Fruit fly (Drosophila melanogaster) whole organism, embryonic: ENCODE measurements around the gene Tet.

ENCODE experiments used
- Ada2b ChIP-seq: fragments of 200-800 bp; sonication (Bioruptor generic); IDR thresholded peaks from 2 replicates; pipeline ENCODE4 v1.3.6; 2022; ENCODE audit warnings: missing biosample characterization, missing genetic modification characterization
- CG10147 ChIP-seq: fragments of 200-800 bp; sonication (Bioruptor generic); optimal IDR thresholded peaks from 2 replicates; lab custom pipeline; 2019; ENCODE audit warnings: missing biosample characterization, mild to moderate bottlenecking, missing genetic modification characterization, moderate library complexity
- CG10321 ChIP-seq: fragments of 200-800 bp; sonication (Bioruptor generic); IDR thresholded peaks from 2 replicates; pipeline ENCODE4 v1.3.6; 2022; ENCODE audit warnings: missing biosample characterization, missing genetic modification characterization
- CG13296 ChIP-seq: fragments of 200-800 bp; sonication (Bioruptor generic); optimal IDR thresholded peaks from 3 replicates; lab custom pipeline; 2018; ENCODE audit warnings: missing biosample characterization, mild to moderate bottlenecking, missing genetic modification characterization
- CG15601 ChIP-seq: fragments of 200-800 bp; sonication (Bioruptor generic); optimal IDR thresholded peaks from 3 replicates; lab custom pipeline; 2019; ENCODE audit warnings: missing biosample characterization, mild to moderate bottlenecking, missing genetic modification characterization, moderate library complexity
- CG17186 ChIP-seq: fragments of 200-800 bp; sonication (Bioruptor generic); optimal IDR thresholded peaks from 3 replicates; lab custom pipeline; 2017; ENCODE audit warnings: missing biosample characterization, missing genetic modification reagents, missing genetic modification characterization
- CG1792 ChIP-seq: fragments of 200-800 bp; sonication (Bioruptor generic); optimal IDR thresholded peaks from 2 replicates; lab custom pipeline; 2016; ENCODE audit warnings: missing biosample characterization, missing genetic modification characterization
- CG2129 ChIP-seq: fragments of 200-800 bp; sonication (Bioruptor generic); IDR thresholded peaks from 2 replicates; pipeline ENCODE4 v1.3.6; 2022; ENCODE audit warnings: missing biosample characterization, missing genetic modification characterization; ENCODE audit not compliant: partially characterized antibody
- CG2678 ChIP-seq: fragments of 200-800 bp; sonication (Bioruptor generic); optimal IDR thresholded peaks from 3 replicates; lab custom pipeline; 2019; ENCODE audit warnings: missing biosample characterization, mild to moderate bottlenecking, missing genetic modification characterization, moderate library complexity
- CG30020 ChIP-seq: fragments of 200-800 bp; optimal IDR thresholded peaks from 2 replicates; lab custom pipeline; 2019; ENCODE audit warnings: missing biosample characterization, mild to moderate bottlenecking, missing genetic modification characterization, moderate library complexity
- CG30431 ChIP-seq: fragments of 200-800 bp; sonication (Bioruptor generic); optimal IDR thresholded peaks from 2 replicates; lab custom pipeline; 2017; ENCODE audit warnings: missing biosample characterization, missing genetic modification characterization
- CG32772 ChIP-seq: fragments of 200-800 bp; sonication (Bioruptor generic); IDR thresholded peaks from 2 replicates; pipeline ENCODE4 v1.3.6; 2022; ENCODE audit warnings: missing biosample characterization, missing genetic modification characterization
- CG3281 ChIP-seq: fragments of 200-800 bp; sonication (Bioruptor generic); optimal IDR thresholded peaks from 3 replicates; lab custom pipeline; 2017; ENCODE audit warnings: missing biosample characterization, mild to moderate bottlenecking, missing genetic modification characterization
- CG43689 ChIP-seq: fragments of 200-800 bp; sonication (Bioruptor generic); IDR thresholded peaks from 2 replicates; pipeline ENCODE4 v1.3.6; 2022; ENCODE audit warnings: missing biosample characterization, missing genetic modification characterization
- CG4730 ChIP-seq: fragments of 200-800 bp; sonication (Bioruptor generic); IDR thresholded peaks from 2 replicates; pipeline ENCODE4 v1.3.6; 2022; ENCODE audit warnings: missing biosample characterization, missing genetic modification characterization
- CG6683 ChIP-seq: fragments of 200-800 bp; sonication (Bioruptor generic); optimal IDR thresholded peaks from 2 replicates; lab custom pipeline; 2017; ENCODE audit warnings: missing biosample characterization, mild to moderate bottlenecking, missing genetic modification characterization, missing genetic modification reagents
- CG8290 ChIP-seq, 3 experiments: fragments of 200-800 bp; sonication (Bioruptor generic); optimal IDR thresholded peaks; 2 replicates each; lab custom pipeline; 2016 to 2019; ENCODE audit warnings: missing biosample characterization in 3 of 3, missing genetic modification characterization in 3 of 3, mild to moderate bottlenecking in 2 of 3, moderate library complexity in 1 of 3
- CG9609 ChIP-seq: fragments of 200-800 bp; sonication (Bioruptor generic); optimal IDR thresholded peaks from 3 replicates; lab custom pipeline; 2016; ENCODE audit warnings: missing biosample characterization, missing genetic modification characterization
- CoRest ChIP-seq: fragments of 200-800 bp; sonication (Bioruptor generic); optimal IDR thresholded peaks from 3 replicates; lab custom pipeline; 2018; ENCODE audit warnings: missing biosample characterization, mild to moderate bottlenecking, missing genetic modification characterization, moderate library complexity
- Fer1 ChIP-seq: fragments of 200-800 bp; sonication (Bioruptor generic); optimal IDR thresholded peaks from 2 replicates; lab custom pipeline; 2017; ENCODE audit warnings: missing biosample characterization, mild to moderate bottlenecking, missing genetic modification characterization
- HLH54F ChIP-seq: fragments of 200-800 bp; sonication (Bioruptor generic); optimal IDR thresholded peaks from 3 replicates; lab custom pipeline; 2016; ENCODE audit warnings: missing biosample characterization, missing genetic modification characterization
- Hr78 ChIP-seq, 2 experiments: fragments of 200-800 bp in 1 of 2; fragments of >200 bp in 1 of 2; sonication (Bioruptor generic) in 1 of 2; optimal IDR thresholded peaks; 2 replicates each; lab custom pipeline; 2017 to 2019; ENCODE audit warnings: missing biosample characterization in 2 of 2, missing genetic modification characterization in 2 of 2, mild to moderate bottlenecking in 1 of 2, moderate library complexity in 1 of 2
- Med ChIP-seq: fragments of 200-800 bp; sonication (Bioruptor generic); peaks from one replicate; lab custom pipeline; 2016; ENCODE audit warnings: missing biosample characterization, missing genetic modification characterization, mild to moderate bottlenecking, inconsistent platforms, moderate library complexity
- NK7.1 ChIP-seq: fragments of 200-800 bp; sonication (Bioruptor generic); optimal IDR thresholded peaks from 3 replicates; lab custom pipeline; 2016; ENCODE audit warnings: missing biosample characterization, missing genetic modification characterization
- Poxn ChIP-seq: fragments of 200-800 bp; sonication (Bioruptor generic); IDR thresholded peaks from 2 replicates; pipeline ENCODE4 v1.3.6; 2022; ENCODE audit warnings: missing biosample characterization, missing genetic modification characterization
- Sin3A ChIP-seq: fragments of >200 bp; optimal IDR thresholded peaks from 2 replicates; lab custom pipeline; 2018
- Sox102F ChIP-seq: fragments of 200-800 bp; sonication (Bioruptor generic); optimal IDR thresholded peaks from 2 replicates; lab custom pipeline; 2018; ENCODE audit warnings: missing biosample characterization, mild to moderate bottlenecking, missing genetic modification characterization, moderate library complexity
- Spps ChIP-seq: fragments of 200-800 bp; sonication (Bioruptor generic); optimal IDR thresholded peaks from 2 replicates; lab custom pipeline; 2018; ENCODE audit warnings: missing biosample characterization, mild to moderate bottlenecking, missing genetic modification characterization
- al ChIP-seq: fragments of 200-800 bp; sonication (Bioruptor generic); IDR thresholded peaks from 2 replicates; pipeline ENCODE4 v1.3.6; 2022; ENCODE audit warnings: missing biosample characterization, missing genetic modification characterization
- br ChIP-seq: fragments of >200 bp; optimal IDR thresholded peaks from 2 replicates; lab custom pipeline; 2017
- bsh ChIP-seq, 2 experiments: fragments of 200-800 bp; sonication (Bioruptor generic); optimal IDR thresholded peaks; 2 replicates each; lab custom pipeline; 2017 to 2018; ENCODE audit warnings: mild to moderate bottlenecking in 2 of 2, missing biosample characterization in 2 of 2, missing genetic modification characterization in 2 of 2, moderate library complexity in 1 of 2
- cad ChIP-seq: fragments of >200 bp; optimal IDR thresholded peaks from 2 replicates; lab custom pipeline; 2017; ENCODE audit warnings: missing biosample characterization, missing genetic modification characterization
- dmrt99B ChIP-seq: fragments of 200-800 bp; sonication (Bioruptor generic); optimal IDR thresholded peaks from 2 replicates; lab custom pipeline; 2018; ENCODE audit warnings: missing biosample characterization, mild to moderate bottlenecking, missing genetic modification characterization, moderate library complexity
- en ChIP-seq: fragments of 200-800 bp; sonication (Bioruptor generic); optimal IDR thresholded peaks from 2 replicates; lab custom pipeline; 2016; ENCODE audit warnings: missing biosample characterization, missing genetic modification characterization
- eve ChIP-seq, 2 experiments: fragments of >200 bp; optimal IDR thresholded peaks; 2 replicates each; lab custom pipeline; 2017; ENCODE audit warnings: missing biosample characterization in 2 of 2, missing genetic modification characterization in 2 of 2
- fd3F ChIP-seq: fragments of 200-800 bp; sonication (Bioruptor generic); optimal IDR thresholded peaks from 2 replicates; lab custom pipeline; 2018; ENCODE audit warnings: missing biosample characterization, mild to moderate bottlenecking, missing genetic modification characterization, moderate library complexity
- fd96Cb ChIP-seq: fragments of 200-800 bp; sonication (Bioruptor generic); optimal IDR thresholded peaks from 2 replicates; lab custom pipeline; 2018; ENCODE audit warnings: missing biosample characterization, mild to moderate bottlenecking, missing genetic modification characterization, moderate library complexity
- gce ChIP-seq: fragments of 200-800 bp; sonication (Bioruptor generic); IDR thresholded peaks from 3 replicates; pipeline ENCODE4 v1.3.6; 2022; ENCODE audit warnings: missing biosample characterization, missing genetic modification characterization
- gem ChIP-seq: fragments of 200-800 bp; sonication (Bioruptor generic); optimal IDR thresholded peaks from 2 replicates; lab custom pipeline; 2019; ENCODE audit warnings: missing biosample characterization, mild to moderate bottlenecking, missing genetic modification characterization, moderate library complexity
- gro ChIP-seq: fragments of 200-800 bp; sonication (Bioruptor generic); optimal IDR thresholded peaks from 2 replicates; lab custom pipeline; 2016; ENCODE audit warnings: missing biosample characterization, missing genetic modification characterization
- mam ChIP-seq: fragments of 200-800 bp; sonication (Bioruptor generic); optimal IDR thresholded peaks from 3 replicates; lab custom pipeline; 2016; ENCODE audit warnings: missing biosample characterization, missing genetic modification characterization
- phol ChIP-seq: fragments of 200-800 bp; sonication (Bioruptor generic); optimal IDR thresholded peaks from 3 replicates; lab custom pipeline; 2018; ENCODE audit warnings: missing biosample characterization, mild to moderate bottlenecking, missing genetic modification characterization, moderate library complexity
- scrt ChIP-seq: fragments of 200-800 bp; sonication (Bioruptor generic); optimal IDR thresholded peaks from 2 replicates; lab custom pipeline; 2018; ENCODE audit warnings: missing biosample characterization, mild to moderate bottlenecking, missing genetic modification characterization, moderate library complexity
- sr ChIP-seq: fragments of 200-800 bp; sonication (Bioruptor generic); IDR thresholded peaks from 3 replicates; pipeline ENCODE4 v1.3.6; 2022; ENCODE audit warnings: missing biosample characterization, missing genetic modification characterization
- stc ChIP-seq: fragments of 200-800 bp; sonication (Bioruptor generic); IDR thresholded peaks from 2 replicates; pipeline ENCODE4 v1.3.6; 2022; ENCODE audit warnings: missing biosample characterization, missing genetic modification characterization
- sug ChIP-seq: fragments of 200-800 bp; optimal IDR thresholded peaks from 2 replicates; lab custom pipeline; 2019; ENCODE audit warnings: missing biosample characterization, mild to moderate bottlenecking, missing genetic modification characterization, moderate library complexity
- tgo ChIP-seq: fragments of 200-800 bp; sonication (Bioruptor generic); IDR thresholded peaks from 3 replicates; pipeline ENCODE4 v1.3.6; 2022; ENCODE audit warnings: missing biosample characterization, missing genetic modification characterization
- trh ChIP-seq: fragments of 200-800 bp; sonication (Bioruptor generic); optimal IDR thresholded peaks from 2 replicates; lab custom pipeline; 2016; ENCODE audit warnings: missing biosample characterization, missing genetic modification characterization
- twi ChIP-seq: fragments of 200-800 bp; optimal IDR thresholded peaks from 2 replicates; lab custom pipeline; 2019; ENCODE audit warnings: missing biosample characterization, mild to moderate bottlenecking, missing genetic modification characterization, moderate library complexity
- unpg ChIP-seq: fragments of 200-800 bp; sonication (Bioruptor generic); optimal IDR thresholded peaks from 3 replicates; lab custom pipeline; 2018; ENCODE audit warnings: missing biosample characterization, mild to moderate bottlenecking, missing genetic modification characterization, moderate library complexity
- z ChIP-seq: fragments of 200-800 bp; sonication (Bioruptor generic); IDR thresholded peaks from 3 replicates; pipeline ENCODE4 v1.3.6; 2022; ENCODE audit warnings: missing biosample characterization, missing genetic modification characterization

Gene Tet

DNA sequence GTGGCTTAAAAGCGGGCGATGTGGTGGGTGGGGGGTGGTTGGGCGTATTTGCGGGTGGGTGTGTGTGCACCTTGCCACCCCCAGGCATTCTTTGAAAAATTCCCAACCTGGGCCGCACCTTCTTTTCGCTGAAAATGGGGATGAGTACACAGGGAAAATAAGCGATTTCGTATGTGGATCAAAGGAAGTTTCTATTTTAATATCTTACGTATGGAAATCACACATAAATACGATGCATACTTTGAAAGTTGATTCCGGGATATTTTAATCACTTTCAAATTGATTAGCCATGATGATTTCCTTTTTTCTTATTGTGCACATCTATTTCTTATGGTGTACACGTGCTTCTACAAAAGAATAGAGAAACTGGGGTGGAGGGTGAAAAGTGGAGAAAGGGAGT is 53.6 kb downstream of the Tet start (continued):
- TF ChIP-seq phol (tag; lab: Kevin White, UChicago) (peak; percentile 55), Spps (tag; lab: Kevin White, UChicago) (peak; percentile 28), gro (GFP tag; lab: Kevin White, UChicago) (peak; percentile 41), CG10321 (GFP tag; lab: Robert Waterston, UW) (no peak), CG8290 (GFP tag; optimal IDR thresholded peaks at IDR 0.05; lab: Kevin White, UChicago) (no peak), CG8290 (tag; optimal IDR thresholded peaks at IDR 0.05; lab: Kevin White, UChicago) (peak in 1 of 2 experiments; percentile 9), Hr78 (GFP tag; optimal IDR thresholded peaks at IDR 0.05; lab: Kevin White, UChicago) (no peak), CG2678 (tag; lab: Kevin White, UChicago) (peak; percentile 84), CG13296 (GFP tag; lab: Kevin White, UChicago) (peak; percentile 61), CG3281 (GFP tag; lab: Kevin White, UChicago) (peak; percentile 65), twi (tag; lab: Kevin White, UChicago) (peak; percentile 12), z (GFP tag; lab: Robert Waterston, UW) (no peak), fd96Cb (peak; percentile 54), Sox102F (GFP tag; lab: Kevin White, UChicago) (peak; percentile 71), al (GFP tag; lab: Robert Waterston, UW) (no peak), CG15601 (peak; percentile 75), dmrt99B (tag; lab: Kevin White, UChicago) (peak; percentile 83), Med (peak; percentile 87), CG6683 (peak; percentile 38), CG2129 (GFP tag; lab: Robert Waterston, UW) (no peak), CG30431 (GFP tag; lab: Kevin White, UChicago) (no peak), Ada2b (0 out of 2 replicates have a peak, but pooled peaks have one; percentile 30), cad (GFP tag; lab: Kevin White, UChicago) (no peak), en (GFP tag; lab: Kevin White, UChicago) (no peak), eve (GFP tag; optimal IDR thresholded peaks at IDR 0.05; lab: Kevin White, UChicago) (peak in 1 of 2 experiments; percentile 84), HLH54F (GFP tag; lab: Kevin White, UChicago) (peak; percentile 1), CG17186 (GFP tag; lab: Kevin White, UChicago) (no peak), stc (GFP tag; lab: Robert Waterston, UW) (peak; percentile 35), br (no peak), trh (GFP tag; lab: Kevin White, UChicago) (no peak), sr (no peak), CG43689 (GFP tag; lab: Robert Waterston, UW) (no peak), gem (tag; lab: Kevin White, UChicago) (peak; percentile 74), scrt (peak; percentile 46), tgo (GFP tag; lab: Robert Waterston, UW) (peak; percentile 45; the same call in 1 of the 3 replicates), sug (tag; lab: Kevin White, UChicago) (peak; percentile 15), bsh (GFP tag; optimal IDR thresholded peaks at IDR 0.05; lab: Kevin White, UChicago) (peak in 1 of 2 experiments; percentile 84), CG1792 (GFP tag; lab: Kevin White, UChicago) (no peak), CG30020 (tag; lab: Kevin White, UChicago) (no peak), CG4730 (GFP tag; lab: Robert Waterston, UW) (no peak), CoRest (tag; lab: Kevin White, UChicago) (peak; percentile 69), unpg (GFP tag; lab: Kevin White, UChicago) (peak; percentile 62), mam (peak; percentile 51), gce (GFP tag; lab: Robert Waterston, UW) (peak; percentile 37; the same call in 1 of the 3 replicates), Sin3A (lab: Kevin White, UChicago) (no peak), fd3F (GFP tag; lab: Kevin White, UChicago) (peak; percentile 12), Poxn (GFP tag; lab: Robert Waterston, UW) (no peak), NK7.1 (no peak), CG32772 (GFP tag; lab: Robert Waterston, UW) (peak; percentile 59; the same call in 1 of the 2 replicates), Fer1 (GFP tag; lab: Kevin White, UChicago) (peak; percentile 80), CG10147 (GFP tag; lab: Kevin White, UChicago) (peak; percentile 50), CG9609 (GFP tag; lab: Kevin White, UChicago) (peak; percentile 5)
